Fruit fly (Drosophila melanogaster): ENCODE data around the gene CG4743.

The CG4743 gene

DNA sequence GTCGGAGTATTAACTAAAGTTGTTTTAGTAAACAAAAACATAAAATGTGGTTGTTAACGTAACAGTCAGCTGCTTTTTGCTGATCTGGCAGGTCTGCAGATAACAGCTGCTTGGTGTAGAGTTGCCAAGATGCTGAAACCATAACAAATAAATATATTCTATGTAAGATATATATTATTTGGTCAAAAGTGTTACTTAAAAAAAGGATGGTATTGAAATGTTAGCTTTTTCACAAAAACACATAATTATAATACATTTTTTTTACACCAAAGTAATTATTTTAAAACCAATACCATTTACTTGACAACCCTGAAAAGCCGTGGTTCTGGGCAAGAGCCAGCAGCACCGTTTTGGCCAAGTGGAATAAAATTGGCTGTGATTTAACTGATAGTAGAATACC, at the start of gene CG4743, which contains the start of gene Idh3g:
Gene CG4743 (minus strand): TSS at position 23 of the 400 bp plus-strand sequence.
Gene Idh3g (plus strand): TSS at position 318 of the 400 bp plus-strand sequence.
- TF ChIP-seq noc (tag; optimal IDR thresholded peaks at IDR 0.05), result peak; percentile 95

DNA sequence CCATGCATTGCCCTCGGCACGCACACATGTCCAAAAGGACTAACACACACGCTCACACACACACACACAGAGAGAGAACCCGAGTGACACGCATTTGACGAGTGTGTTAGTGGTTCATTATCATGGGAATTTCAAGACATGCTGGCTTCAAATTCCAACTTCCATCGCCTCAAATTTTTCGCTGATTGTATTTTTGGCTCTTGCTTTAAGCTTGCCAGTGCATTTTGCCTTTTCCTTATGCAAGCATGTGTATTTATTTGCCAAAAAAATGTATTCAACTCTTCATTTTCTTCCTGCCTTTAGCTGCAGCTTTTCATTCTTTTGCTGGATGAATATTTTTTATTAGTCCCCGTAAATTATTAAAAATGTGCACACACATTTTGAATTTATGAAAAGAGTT, 43.4 kb upstream of the CG4743 start:
- TF ChIP-seq noc (tag; optimal IDR thresholded peaks at IDR 0.05), result no peak

DNA sequence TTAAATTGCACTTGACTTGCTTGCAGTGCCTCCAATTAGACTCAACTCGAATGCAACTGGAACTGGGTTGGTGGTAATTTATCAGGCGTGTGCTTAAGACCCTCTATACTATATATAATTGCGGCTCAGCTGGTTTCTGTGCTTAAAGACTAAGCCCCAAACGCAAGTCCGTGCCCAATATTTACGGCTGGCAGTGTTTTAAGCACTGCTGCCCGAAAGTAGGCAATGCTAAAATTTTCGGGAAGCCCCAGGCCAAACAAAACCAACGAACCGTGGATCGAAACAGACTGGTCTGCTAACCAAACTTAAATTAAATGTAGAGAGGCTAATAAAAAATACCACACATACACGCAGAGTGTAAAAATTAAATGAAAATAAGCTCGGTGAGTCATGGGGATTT, 40.7 kb upstream of the CG4743 start:
- no peak for TF ChIP-seq noc (tag; optimal IDR thresholded peaks at IDR 0.05)

DNA sequence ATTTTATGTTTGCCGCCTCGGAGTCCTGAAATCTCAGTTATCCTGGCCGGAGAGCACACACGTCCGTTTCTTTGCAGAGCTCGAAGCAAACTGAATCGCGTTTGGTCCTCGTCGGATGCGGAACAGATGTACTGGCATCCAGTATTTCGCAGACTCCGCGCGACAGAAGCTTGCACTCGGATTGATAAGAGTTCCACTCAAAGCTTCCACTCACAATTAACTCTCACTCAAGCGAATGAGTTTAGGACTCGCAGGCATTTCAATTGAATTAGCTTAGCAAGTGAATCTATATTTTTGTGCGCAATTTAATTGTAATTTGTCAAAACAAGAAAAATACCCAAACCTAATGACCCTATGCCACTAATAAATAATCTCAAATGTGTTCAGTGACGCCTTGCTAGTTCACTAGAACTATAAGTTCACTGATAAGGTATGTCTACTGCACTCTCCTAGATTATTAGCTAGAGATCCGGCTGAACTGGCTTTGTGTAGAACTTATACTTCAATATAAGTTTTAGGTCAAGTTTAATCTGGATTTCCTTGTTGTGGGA, 39.7 kb upstream of the CG4743 start:
- TF ChIP-seq noc (tag; optimal IDR thresholded peaks at IDR 0.05), result peak; percentile 90

DNA sequence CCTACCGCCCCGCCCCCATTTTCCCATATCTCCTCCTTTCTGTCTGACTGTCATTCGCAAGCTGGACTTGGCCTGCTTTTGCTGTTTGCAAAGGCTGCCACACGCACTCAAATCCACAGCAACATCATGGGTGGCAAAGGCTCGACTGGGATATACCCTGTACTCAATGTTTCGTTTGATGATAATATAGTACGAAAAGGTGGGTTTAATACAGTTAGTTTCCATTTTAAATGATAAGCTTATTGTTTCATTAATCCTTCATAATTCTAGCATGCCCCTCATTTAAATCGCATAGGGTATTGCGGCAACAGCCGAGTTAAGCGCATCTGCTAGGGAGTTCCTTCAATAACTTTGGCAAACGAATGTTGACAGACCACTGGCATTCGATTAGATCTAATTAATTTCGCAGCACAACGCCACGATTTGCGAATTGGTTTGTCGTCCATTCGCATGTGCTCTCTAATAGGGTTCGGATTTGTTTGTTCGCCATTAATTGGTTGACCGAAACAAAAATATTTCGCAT, 13.9 kb upstream of the CG4743 start:
- no peak for TF ChIP-seq noc (tag; optimal IDR thresholded peaks at IDR 0.05)

DNA sequence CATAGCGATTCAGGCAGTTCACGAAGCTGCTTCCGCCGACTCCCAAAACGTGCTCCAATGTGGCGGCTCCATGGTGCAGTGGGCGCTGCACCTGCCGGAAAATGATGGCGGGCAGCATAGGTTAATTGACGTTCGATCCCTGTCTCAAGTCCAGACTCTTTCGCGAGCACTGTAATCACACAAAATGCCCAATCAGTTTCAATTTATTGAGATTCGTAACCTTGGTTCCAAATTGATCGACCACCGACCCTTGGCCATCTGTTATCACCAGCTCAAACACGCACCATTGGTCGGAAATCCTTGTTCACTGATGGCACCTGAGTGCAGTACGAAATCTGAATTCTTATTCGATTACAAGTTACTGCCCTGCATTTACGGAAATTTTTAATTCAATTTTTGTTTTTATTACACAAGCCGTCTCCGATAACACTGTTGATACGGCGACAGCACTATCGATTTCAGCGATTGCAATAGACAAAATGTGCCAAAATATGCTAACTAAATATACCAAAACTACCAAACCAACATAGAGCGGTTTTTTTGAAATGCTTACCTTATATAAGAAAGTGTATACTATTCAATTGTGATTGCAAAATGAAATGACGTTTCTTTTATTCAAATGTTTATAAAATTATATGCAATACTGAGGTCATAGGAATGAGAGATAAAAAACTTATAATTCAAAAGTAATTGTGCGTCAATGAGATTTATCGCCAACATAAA, 6.5 kb upstream of the CG4743 start, which contains the start of gene CLS:
Gene CLS (minus strand): TSS at position 673 of the 723 bp plus-strand sequence.
- no peak for TF ChIP-seq noc (tag; optimal IDR thresholded peaks at IDR 0.05)

DNA sequence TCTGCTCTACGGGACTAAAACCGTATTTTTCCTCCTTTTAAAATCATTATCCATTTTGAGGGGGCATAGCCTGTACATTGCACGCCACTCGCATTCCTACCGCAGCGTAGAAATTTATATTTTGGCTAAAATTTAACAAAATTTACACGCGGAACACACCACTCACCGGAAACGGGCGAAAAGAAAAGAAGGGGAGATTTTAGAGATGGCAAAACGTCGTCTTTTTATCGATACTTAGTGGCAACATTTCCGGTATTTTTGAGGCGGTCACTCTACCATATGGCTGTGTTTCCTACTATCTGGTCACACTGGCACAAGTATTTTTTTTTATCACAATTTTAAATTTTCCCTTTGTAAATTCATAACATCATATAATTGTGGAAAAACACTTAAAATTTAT, 4.5 kb upstream of the CG4743 start, which contains the start of gene RpL27:
Gene RpL27 (minus strand): TSS at position 193 of the 400 bp plus-strand sequence.
- TF ChIP-seq noc (tag; optimal IDR thresholded peaks at IDR 0.05), result peak; percentile 73

DNA sequence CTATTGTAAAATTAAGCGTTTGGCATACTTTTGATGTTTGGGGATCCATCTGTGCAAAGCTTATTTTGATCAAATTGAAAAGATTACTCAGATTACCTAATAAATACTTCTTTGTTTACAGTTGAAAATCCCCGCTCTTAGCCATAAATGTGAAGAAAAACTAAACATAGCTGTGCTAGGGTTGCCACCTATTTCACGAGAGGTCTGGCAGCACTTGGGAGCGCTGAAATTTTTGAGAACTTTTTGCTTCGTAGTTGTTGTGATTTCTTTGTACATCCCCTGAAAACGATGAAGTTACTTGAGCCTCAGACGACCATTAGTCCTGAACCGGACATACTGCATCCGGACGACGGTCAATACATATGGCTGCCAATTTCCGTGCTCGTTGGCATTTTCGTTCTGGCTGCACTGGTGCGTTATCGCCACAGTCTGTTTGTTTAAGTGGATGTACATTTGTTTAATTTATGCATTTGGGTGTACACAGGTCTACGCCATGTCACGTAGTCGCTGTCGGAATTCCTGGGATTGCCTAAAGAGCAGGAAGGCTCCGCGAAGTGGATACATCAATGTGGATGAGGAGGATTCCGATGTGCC, 1.8 kb downstream of the CG4743 start, which contains the start of the genes CG4730 and CG5039:
Gene CG4730 (minus strand): TSS at position 194 of the 594 bp plus-strand sequence.
Gene CG5039 (plus strand): TSS at position 195 of the 594 bp plus-strand sequence.
- no peak for TF ChIP-seq noc (tag; optimal IDR thresholded peaks at IDR 0.05)

DNA sequence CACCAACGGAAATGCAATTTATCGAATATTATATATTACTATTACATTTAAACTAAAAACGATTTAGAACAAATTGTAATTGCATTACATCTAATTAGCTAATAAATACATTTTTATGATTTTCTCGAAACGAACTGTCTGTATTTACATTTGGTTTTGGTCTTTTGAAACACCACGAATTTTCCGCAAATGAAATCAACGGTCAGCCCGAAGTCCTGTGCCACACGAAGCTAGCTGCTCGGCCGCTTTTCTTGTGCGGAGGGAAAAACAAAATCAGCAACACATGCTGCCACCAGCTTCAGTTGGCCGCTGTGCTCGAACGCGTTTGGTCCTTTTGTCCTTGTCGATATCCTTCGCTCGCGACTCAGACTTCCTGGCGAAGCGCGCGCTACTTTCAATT, 14.8 kb downstream of the CG4743 start, which contains the start of gene Lgr3:
Gene Lgr3 (plus strand): TSS at position 301 of the 400 bp plus-strand sequence.
- no peak for TF ChIP-seq noc (tag; optimal IDR thresholded peaks at IDR 0.05)

DNA sequence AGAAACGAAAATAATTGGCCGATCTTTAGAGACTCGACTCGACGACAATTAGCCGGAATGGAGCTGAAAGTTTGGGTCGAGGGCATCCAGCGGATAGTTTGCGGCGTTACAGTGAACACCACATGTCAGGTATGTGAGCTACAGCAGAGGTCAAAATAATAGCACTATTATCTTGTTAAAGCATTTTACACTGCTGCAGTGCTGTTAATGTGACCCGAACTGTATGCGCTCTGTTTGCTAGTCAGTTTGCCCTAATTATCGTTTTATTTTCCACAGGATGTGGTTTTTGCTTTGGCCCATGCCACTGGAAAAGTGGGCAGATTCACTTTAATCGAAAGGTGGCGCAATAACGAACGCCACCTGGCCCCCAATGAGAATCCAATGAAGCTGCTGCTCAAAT, 18.0 kb downstream of the CG4743 start:
- no peak for TF ChIP-seq noc (tag; optimal IDR thresholded peaks at IDR 0.05)

DNA sequence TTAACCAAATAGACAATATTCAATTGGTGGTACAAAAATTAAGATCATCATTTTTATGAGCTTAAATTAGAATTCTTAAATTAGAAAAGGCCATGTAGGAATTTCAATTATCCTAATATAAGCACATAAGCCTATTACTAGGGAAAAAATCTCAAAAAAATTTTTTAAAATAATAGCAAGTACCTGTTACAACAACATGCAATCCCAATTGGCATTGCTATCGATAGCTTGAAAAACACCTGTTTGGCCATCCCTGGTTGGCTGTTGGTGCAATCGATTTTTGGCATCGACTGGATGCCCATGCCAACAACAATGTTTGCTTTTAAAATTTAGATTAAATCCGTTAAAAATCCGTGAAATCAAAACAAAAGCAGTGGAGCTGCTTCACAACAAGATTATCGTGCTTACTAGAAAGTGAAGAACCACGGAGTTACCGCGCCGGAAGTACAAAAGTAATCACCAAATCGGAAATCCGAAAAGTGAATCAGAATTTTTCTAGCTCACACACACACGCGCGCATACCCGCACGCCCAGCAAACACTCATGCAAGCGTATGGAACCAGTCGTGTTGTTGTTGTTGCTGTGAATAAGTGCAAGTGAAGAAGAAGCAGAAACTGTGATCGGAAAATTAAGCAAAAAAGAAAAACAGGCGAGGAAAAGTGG, 18.7 kb downstream of the CG4743 start, which contains the start of gene RASSF8:
Gene RASSF8 (plus strand): TSS at position 265 of the 663 bp plus-strand sequence.
- TF ChIP-seq noc (tag; optimal IDR thresholded peaks at IDR 0.05), result no peak

DNA sequence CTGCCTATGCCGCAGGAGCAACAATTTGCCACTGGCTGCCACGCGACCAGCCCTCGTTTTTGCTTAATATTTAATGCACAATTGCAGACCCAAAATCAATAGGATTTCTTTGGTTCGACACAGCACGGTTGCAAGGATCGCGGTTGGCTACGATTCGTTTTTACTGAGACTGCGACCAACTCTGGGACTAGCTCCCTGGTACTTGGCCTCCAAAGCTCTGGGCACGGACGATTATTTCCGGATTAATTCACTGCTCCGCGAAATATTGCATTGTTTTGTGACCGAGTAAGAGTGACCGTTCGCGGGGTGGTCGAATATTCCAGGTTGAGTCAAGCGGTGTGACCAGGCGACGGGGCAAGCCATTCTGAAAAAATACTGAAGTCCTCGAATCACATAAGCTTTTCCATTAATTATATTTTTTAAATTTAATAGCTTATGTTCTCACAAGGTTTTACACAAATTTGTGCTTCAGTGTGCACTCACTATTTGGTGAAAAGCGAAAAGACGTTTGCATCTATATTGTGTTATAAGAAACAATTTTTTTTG, 19.3 kb downstream of the CG4743 start, which contains the start of gene Tnks:
Gene Tnks (minus strand): TSS at position 302 of the 546 bp plus-strand sequence.
- no peak for TF ChIP-seq noc (tag; optimal IDR thresholded peaks at IDR 0.05)

DNA sequence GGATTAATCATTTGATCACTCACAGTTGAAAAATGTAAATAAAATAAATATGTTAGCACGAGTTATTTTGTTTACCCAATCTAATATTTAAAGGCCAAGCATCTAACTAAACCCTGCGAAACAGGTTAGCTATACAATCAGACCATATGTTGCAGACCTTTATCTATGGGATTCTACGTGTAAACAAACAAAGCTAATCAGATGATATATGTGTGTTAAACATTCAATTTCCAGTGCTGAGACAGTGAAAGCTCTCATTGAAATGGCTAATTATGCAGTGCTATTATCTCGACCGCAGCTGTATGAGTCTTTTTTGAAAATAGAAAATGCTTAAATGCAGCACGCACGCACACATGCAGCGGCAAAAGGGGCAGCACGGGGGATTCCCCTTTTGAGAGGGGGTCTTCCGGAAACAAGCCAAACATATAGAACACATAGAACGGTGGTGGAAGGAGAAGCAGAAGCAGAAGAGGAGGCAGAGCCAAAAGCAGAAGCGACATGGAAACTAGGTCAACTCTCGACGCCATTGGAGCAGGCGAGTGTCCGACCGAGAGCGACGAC, 20.4 kb downstream of the CG4743 start:
- TF ChIP-seq noc (tag; optimal IDR thresholded peaks at IDR 0.05), result no peak

DNA sequence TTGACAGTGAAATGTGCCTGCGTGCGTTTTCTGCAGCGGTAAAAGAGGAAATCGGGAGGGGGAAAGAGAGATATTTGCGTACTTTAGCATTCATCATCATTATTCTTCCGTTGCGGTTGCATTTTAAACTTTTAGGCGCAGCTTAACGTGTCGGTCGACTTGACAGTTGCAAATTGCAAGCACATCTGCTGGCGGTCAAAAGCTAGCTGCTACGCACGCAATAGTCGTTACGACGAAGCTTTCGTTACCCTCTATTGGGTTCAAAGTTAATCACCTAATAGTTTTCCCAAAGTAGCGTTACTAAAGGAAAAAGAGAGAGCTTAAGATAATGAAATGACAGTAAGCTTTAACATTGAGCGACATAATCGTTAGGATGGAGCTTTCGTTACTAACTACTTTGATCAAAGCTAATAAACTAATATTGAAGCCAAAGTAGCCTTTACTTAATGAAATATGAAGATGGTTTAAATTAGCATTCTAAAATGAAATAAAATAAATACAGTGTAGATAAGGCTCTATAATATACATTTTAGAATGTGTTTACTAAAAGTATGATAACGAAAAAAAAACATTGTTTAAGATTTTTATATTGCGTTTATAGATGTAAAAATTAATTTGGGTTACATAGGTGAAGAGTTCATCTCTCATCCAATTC, 28.2 kb downstream of the CG4743 start:
- TF ChIP-seq noc (tag; optimal IDR thresholded peaks at IDR 0.05), result no peak
